Worm (Caenorhabditis elegans) whole organism, L3 larva: ENCODE results near the gene str-151.

ENCODE experiments used
- R02D3.7 ChIP-seq: fragments of 150-350 bp; optimal IDR thresholded peaks from 2 replicates; lab custom pipeline; 2014; ENCODE audit warnings: missing biosample characterization, missing genetic modification characterization
- ZK546.5 ChIP-seq: sonication (generic microtip); optimal IDR thresholded peaks from 2 replicates; lab custom pipeline; 2017; ENCODE audit warnings: missing biosample characterization, missing genetic modification characterization
- aly-2 ChIP-seq: fragments of 150-350 bp; optimal IDR thresholded peaks from 2 replicates; lab custom pipeline; 2014; ENCODE audit warnings: missing biosample characterization, missing genetic modification characterization
- ama-1 ChIP-seq: fragments of 150-350 bp; optimal IDR thresholded peaks from 2 replicates; lab custom pipeline; 2018
- ceh-16 ChIP-seq: sonication (generic microtip); optimal IDR thresholded peaks from 2 replicates; lab custom pipeline; 2017; ENCODE audit warnings: missing biosample characterization, missing genetic modification characterization
- ceh-28 ChIP-seq: fragments of 150-350 bp; optimal IDR thresholded peaks from 2 replicates; lab custom pipeline; 2014; ENCODE audit warnings: missing biosample characterization, missing genetic modification reagents, missing genetic modification characterization
- ceh-9 ChIP-seq: sonication (generic microtip); optimal IDR thresholded peaks from 2 replicates; lab custom pipeline; 2018; ENCODE audit warnings: missing biosample characterization, missing genetic modification characterization
- egl-27 ChIP-seq: sonication (generic microtip); optimal IDR thresholded peaks from 4 replicates; lab custom pipeline; 2017; ENCODE audit warnings: missing biosample characterization, missing genetic modification reagents, missing genetic modification characterization
- egl-5 ChIP-seq: fragments of 150-350 bp; optimal IDR thresholded peaks from 2 replicates; lab custom pipeline; 2017; ENCODE audit warnings: missing biosample characterization, missing genetic modification reagents, missing genetic modification characterization, inconsistent platforms
- elt-1 ChIP-seq: fragments of 150-350 bp; optimal IDR thresholded peaks from 2 replicates; lab custom pipeline; 2014; ENCODE audit warnings: missing biosample characterization, missing genetic modification characterization
- elt-2 ChIP-seq: sonication (generic microtip); optimal IDR thresholded peaks from 2 replicates; lab custom pipeline; 2016; ENCODE audit warnings: missing genetic modification reagents, mild to moderate bottlenecking, missing genetic modification characterization, missing compliant biosample characterization
- elt-3 ChIP-seq, 3 experiments: fragments of 150-350 bp in 1 of 3; sonication (generic microtip) in 2 of 3; optimal IDR thresholded peaks; 2 replicates in 2 of 3; 4 replicates in 1 of 3; lab custom pipeline; 2014 to 2017; ENCODE audit warnings: missing biosample characterization in 3 of 3, missing genetic modification characterization in 3 of 3
- fos-1 ChIP-seq: fragments of 150-350 bp; optimal IDR thresholded peaks from 2 replicates; lab custom pipeline; 2014; ENCODE audit warnings: missing biosample characterization, missing genetic modification characterization
- hmg-11 ChIP-seq: sonication (generic microtip); optimal IDR thresholded peaks from 2 replicates; lab custom pipeline; 2016; ENCODE audit warnings: missing genetic modification characterization, missing compliant biosample characterization
- jun-1 ChIP-seq: fragments of 150-350 bp; optimal IDR thresholded peaks from 2 replicates; lab custom pipeline; 2014; ENCODE audit warnings: missing biosample characterization, missing genetic modification reagents, missing genetic modification characterization
- lin-15B ChIP-seq: fragments of 150-350 bp; optimal IDR thresholded peaks from 2 replicates; lab custom pipeline; 2014; ENCODE audit warnings: missing biosample characterization, missing genetic modification characterization
- lin-39 ChIP-seq: fragments of 150-350 bp; optimal IDR thresholded peaks from 2 replicates; lab custom pipeline; 2018; ENCODE audit warnings: missing biosample characterization, missing genetic modification reagents, missing genetic modification characterization
- lsy-12 ChIP-seq: sonication (generic microtip); optimal IDR thresholded peaks from 2 replicates; lab custom pipeline; 2016; ENCODE audit warnings: mild to moderate bottlenecking, missing genetic modification characterization, missing compliant biosample characterization
- mdl-1 ChIP-seq: fragments of 150-350 bp; optimal IDR thresholded peaks from 2 replicates; lab custom pipeline; 2014; ENCODE audit warnings: missing biosample characterization, missing genetic modification characterization
- mml-1 ChIP-seq: fragments of 150-350 bp; sonication (generic microtip); optimal IDR thresholded peaks from 3 replicates; lab custom pipeline; 2014; ENCODE audit warnings: missing biosample characterization, missing genetic modification characterization
- nfya-1 ChIP-seq: sonication (generic microtip); optimal IDR thresholded peaks from 2 replicates; lab custom pipeline; 2017; ENCODE audit warnings: missing genetic modification characterization, mild to moderate bottlenecking, missing compliant biosample characterization, antibody characterized with exemption, moderate library complexity; ENCODE audit not compliant: insufficient read depth
- nhr-11 ChIP-seq: fragments of 150-350 bp; optimal IDR thresholded peaks from 2 replicates; lab custom pipeline; 2014; ENCODE audit warnings: missing biosample characterization, missing genetic modification characterization
- nhr-12 ChIP-seq: fragments of 150-350 bp; optimal IDR thresholded peaks from 2 replicates; lab custom pipeline; 2014; ENCODE audit warnings: missing biosample characterization, missing genetic modification characterization
- nhr-23 ChIP-seq: fragments of 150-350 bp; optimal IDR thresholded peaks from 2 replicates; lab custom pipeline; 2014; ENCODE audit warnings: missing biosample characterization, missing genetic modification reagents, missing genetic modification characterization
- nhr-25 ChIP-seq: sonication (generic microtip); optimal IDR thresholded peaks from 2 replicates; lab custom pipeline; 2017; ENCODE audit warnings: missing biosample characterization, missing genetic modification characterization
- nhr-28 ChIP-seq: fragments of 150-350 bp; optimal IDR thresholded peaks from 2 replicates; lab custom pipeline; 2014; ENCODE audit warnings: missing biosample characterization, missing genetic modification characterization
- nhr-43 ChIP-seq: sonication (generic microtip); optimal IDR thresholded peaks from 2 replicates; lab custom pipeline; 2016; ENCODE audit warnings: mild to moderate bottlenecking, missing genetic modification characterization, missing compliant biosample characterization; ENCODE audit not compliant: poor library complexity, severe bottlenecking
- nhr-67 ChIP-seq: fragments of 150-350 bp; optimal IDR thresholded peaks from 2 replicates; lab custom pipeline; 2014; ENCODE audit warnings: missing biosample characterization, missing genetic modification characterization
- nhr-76 ChIP-seq: fragments of 150-350 bp; sonication (generic microtip); optimal IDR thresholded peaks from 5 replicates; lab custom pipeline; 2014; ENCODE audit warnings: missing biosample characterization, missing genetic modification characterization
- nhr-77 ChIP-seq: fragments of 150-350 bp; optimal IDR thresholded peaks from 2 replicates; lab custom pipeline; 2014; ENCODE audit warnings: missing biosample characterization, missing genetic modification characterization
- pqm-1 ChIP-seq: fragments of 150-350 bp; optimal IDR thresholded peaks from 2 replicates; lab custom pipeline; 2017; ENCODE audit warnings: missing biosample characterization, missing genetic modification characterization, inconsistent platforms
- sea-2 ChIP-seq: fragments of 150-350 bp; sonication (generic microtip); optimal IDR thresholded peaks from 4 replicates; lab custom pipeline; 2014; ENCODE audit warnings: missing biosample characterization, missing genetic modification reagents, missing genetic modification characterization
- skn-1 ChIP-seq: fragments of 150-350 bp; optimal IDR thresholded peaks from 2 replicates; lab custom pipeline; 2014; ENCODE audit warnings: missing biosample characterization, missing genetic modification characterization
- snpc-4 ChIP-seq: fragments of 150-350 bp; optimal IDR thresholded peaks from 2 replicates; lab custom pipeline; 2014; ENCODE audit warnings: missing biosample characterization, missing genetic modification characterization
- unc-39 ChIP-seq: sonication (generic microtip); optimal IDR thresholded peaks from 4 replicates; lab custom pipeline; 2017; ENCODE audit warnings: missing biosample characterization, missing genetic modification characterization
- unc-62 ChIP-seq: fragments of 150-350 bp; sonication (generic microtip); optimal IDR thresholded peaks from 4 replicates; lab custom pipeline; 2014; ENCODE audit warnings: missing biosample characterization, missing genetic modification reagents, missing genetic modification characterization
- zag-1 ChIP-seq: fragments of 150-350 bp; optimal IDR thresholded peaks from 2 replicates; lab custom pipeline; 2014; ENCODE audit warnings: missing biosample characterization, missing genetic modification characterization
- ztf-11 ChIP-seq: fragments of 150-350 bp; optimal IDR thresholded peaks from 2 replicates; lab custom pipeline; 2014; ENCODE audit warnings: missing biosample characterization, missing genetic modification characterization
- ztf-4 ChIP-seq: fragments of 150-350 bp; optimal IDR thresholded peaks from 2 replicates; lab custom pipeline; 2014; ENCODE audit warnings: missing biosample characterization, missing genetic modification characterization

The str-151 gene

DNA sequence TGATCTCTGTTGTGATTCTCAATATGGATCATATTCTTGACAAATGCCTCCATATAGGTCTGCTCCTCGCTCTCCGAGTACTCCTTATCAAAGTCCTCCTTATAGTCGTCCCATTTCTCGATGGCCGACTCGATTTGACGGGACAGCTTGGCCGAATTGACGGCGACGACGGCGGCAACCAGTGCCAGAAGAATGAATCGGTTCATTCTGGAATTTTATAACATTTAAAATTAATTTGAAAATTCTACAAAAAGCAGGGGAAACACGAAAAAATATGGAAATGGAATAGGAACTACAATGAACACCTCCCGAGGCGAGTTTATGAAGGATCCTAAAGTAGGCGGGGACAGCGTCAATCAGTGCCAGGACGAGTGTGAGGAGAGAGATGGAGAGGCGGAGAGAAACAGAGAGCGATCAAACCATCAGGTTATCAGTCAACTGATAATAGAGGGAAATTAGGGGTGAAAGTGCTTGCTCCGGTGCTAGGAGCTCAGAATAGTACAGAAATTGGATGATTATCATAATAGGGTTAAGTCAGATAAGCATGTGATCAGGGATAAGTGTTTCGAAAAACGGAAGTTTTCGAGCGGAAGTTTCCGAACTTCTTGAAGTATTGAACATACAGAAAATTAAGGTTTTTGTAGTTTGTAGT is 19.3 kb downstream of the str-151 start, which contains the start of gene cpl-1:
cpl-1 (minus strand) TSS at position 207 of the 652 bp plus-strand sequence.
- no peak for TF ChIP-seq egl-5
- peak; percentile 77 for TF ChIP-seq pqm-1
- TF ChIP-seq ceh-9 (tag; lab: Kevin White, UChicago), result no peak
- no peak for TF ChIP-seq hmg-11 (tag; lab: Kevin White, UChicago)
- peak; percentile 82 for TF ChIP-seq ama-1 (lab: Kevin White, UChicago)
- TF ChIP-seq nhr-12 (tag; lab: Kevin White, UChicago), result no peak
- no peak for TF ChIP-seq skn-1 (tag; lab: Kevin White, UChicago)
- peak; percentile 16 for TF ChIP-seq nfya-1
- TF ChIP-seq egl-27 (tag; lab: Kevin White, UChicago), result no peak
- peak; percentile 69 for TF ChIP-seq jun-1
- no peak for TF ChIP-seq unc-62 (GFP tag; lab: Kevin White, UChicago)
- no peak for TF ChIP-seq lin-15B
- no peak for TF ChIP-seq nhr-77 (tag; lab: Kevin White, UChicago)
- TF ChIP-seq snpc-4 (tag; lab: Kevin White, UChicago), result no peak
- no peak for TF ChIP-seq ztf-4 (tag; lab: Kevin White, UChicago)
- TF ChIP-seq mml-1 (tag; lab: Kevin White, UChicago), result no peak
- TF ChIP-seq elt-1 (tag; lab: Kevin White, UChicago), result no peak
- no peak for TF ChIP-seq R02D3.7 (tag; lab: Kevin White, UChicago)
- peak; percentile 95 for TF ChIP-seq elt-2 (tag; lab: Kevin White, UChicago)
- no peak for TF ChIP-seq nhr-25 (tag; lab: Kevin White, UChicago)
- TF ChIP-seq, all 47 proteins: peak for 5

DNA sequence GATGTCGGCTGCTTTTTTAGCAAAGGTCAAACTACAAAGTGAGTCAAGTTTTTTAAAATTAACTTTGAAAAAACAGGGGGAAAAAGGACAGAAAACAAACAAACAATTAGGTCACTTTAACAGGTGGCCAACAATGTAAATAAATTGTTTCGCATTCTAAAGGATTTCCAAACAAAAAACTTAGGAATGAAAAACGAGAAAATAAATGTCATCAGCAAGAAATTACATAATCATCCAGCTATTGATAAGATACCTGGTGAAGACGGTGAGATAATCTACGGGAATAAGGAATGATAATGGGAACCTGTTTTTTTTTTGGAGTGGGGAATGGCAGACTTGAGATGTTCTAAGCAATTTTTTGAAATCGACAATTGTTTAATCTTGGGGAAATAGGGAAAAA is 20.1 kb downstream of the str-151 start:
- TF ChIP-seq nhr-43, result no peak
- no peak for TF ChIP-seq nfya-1
- TF ChIP-seq nhr-12 (tag; lab: Kevin White, UChicago), result no peak
- peak in 1 of 3 experiments; percentile 9 for TF ChIP-seq elt-3 (tag; optimal IDR thresholded peaks at IDR 0.05; lab: Kevin White, UChicago)
- TF ChIP-seq mdl-1 (tag; lab: Kevin White, UChicago), result no peak
- no peak for TF ChIP-seq ceh-28 (tag; lab: Kevin White, UChicago)
- TF ChIP-seq nhr-76, result no peak

DNA sequence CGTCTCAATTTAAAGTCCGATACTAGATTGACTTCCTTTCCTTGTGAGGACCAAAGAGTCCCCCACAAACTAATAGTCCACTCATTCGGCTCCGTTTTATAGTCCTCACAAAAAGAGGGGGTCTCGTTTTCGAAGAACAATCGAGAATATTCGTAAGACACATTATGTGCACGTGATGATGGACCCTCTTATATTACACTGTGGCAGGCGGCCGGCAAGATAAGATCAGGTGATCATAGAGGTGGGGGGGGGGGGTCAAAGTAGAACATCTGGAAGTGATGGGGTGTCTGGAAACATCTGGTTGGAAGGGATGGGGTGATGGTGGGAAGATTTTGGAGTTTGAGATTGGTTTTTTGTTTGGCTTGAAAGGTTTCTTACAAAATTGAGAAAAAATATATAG is 22.4 kb downstream of the str-151 start:
- TF ChIP-seq mml-1 (tag; lab: Kevin White, UChicago), result no peak
- TF ChIP-seq snpc-4 (tag; lab: Kevin White, UChicago), result no peak
- no peak for TF ChIP-seq nhr-11
- no peak for TF ChIP-seq egl-5
- no peak for TF ChIP-seq lsy-12 (tag; lab: Kevin White, UChicago)
- no peak for TF ChIP-seq sea-2 (GFP tag; lab: Kevin White, UChicago)
- TF ChIP-seq nhr-43, result no peak
- no peak for TF ChIP-seq ceh-16 (tag; lab: Kevin White, UChicago)
- no peak for TF ChIP-seq mdl-1 (tag; lab: Kevin White, UChicago)
- TF ChIP-seq aly-2 (tag; lab: Kevin White, UChicago), result no peak
- no peak for TF ChIP-seq nhr-28 (tag; lab: Kevin White, UChicago)
- TF ChIP-seq elt-2 (tag; lab: Kevin White, UChicago), result no peak
- TF ChIP-seq ZK546.5 (tag; lab: Kevin White, UChicago), result no peak
- TF ChIP-seq zag-1 (tag; lab: Kevin White, UChicago), result no peak
- no peak for TF ChIP-seq nhr-25 (tag; lab: Kevin White, UChicago)

DNA sequence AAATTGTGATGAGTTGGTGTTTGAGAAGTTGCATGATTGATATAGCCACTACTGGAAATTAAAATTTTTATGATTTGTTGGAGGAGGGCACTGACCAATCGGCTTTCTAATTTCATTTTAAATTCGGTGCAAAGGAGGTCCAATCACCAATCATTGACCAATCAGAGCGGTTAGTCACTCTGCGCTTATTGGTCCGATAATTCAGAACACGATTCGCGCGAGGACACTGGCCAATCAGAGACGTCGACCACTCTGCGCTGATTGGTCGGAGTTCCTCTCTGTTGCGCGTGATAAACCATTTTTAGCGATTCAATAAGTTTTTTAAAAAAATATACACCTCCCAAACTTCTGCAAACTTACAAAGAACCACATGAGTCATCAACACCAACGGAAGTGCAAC is 23.8 kb downstream of the str-151 start:
- peak; percentile 62 for TF ChIP-seq nfya-1
- no peak for TF ChIP-seq egl-27 (tag; lab: Kevin White, UChicago)

DNA sequence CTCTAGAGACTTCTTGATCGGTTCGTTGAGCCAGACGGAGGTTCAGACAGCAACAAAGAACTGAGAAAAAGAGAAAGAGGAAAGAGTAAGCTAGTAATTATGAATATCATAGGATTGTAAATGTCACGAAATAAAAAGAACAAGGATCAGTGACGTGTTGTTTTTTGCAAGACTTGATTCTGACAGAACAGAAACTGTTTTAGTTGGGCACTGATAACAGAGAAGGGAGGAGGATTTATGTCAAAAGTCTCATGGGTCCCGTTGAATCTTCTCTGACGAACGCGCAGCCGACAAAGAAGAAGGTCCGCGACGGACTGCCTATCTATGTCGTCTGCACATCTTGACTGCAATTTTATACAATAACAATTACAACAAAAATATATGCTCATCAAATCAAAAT is 24.6 kb downstream of the str-151 start, which contains the start of gene T03E6.9:
T03E6.9 (minus strand) TSS at position 101 of the 400 bp plus-strand sequence.
- TF ChIP-seq elt-1 (tag; lab: Kevin White, UChicago) (no peak), pqm-1 (no peak), R02D3.7 (tag; lab: Kevin White, UChicago) (no peak), nhr-67 (tag; lab: Kevin White, UChicago) (no peak), lsy-12 (tag; lab: Kevin White, UChicago) (no peak), nhr-23 (tag; lab: Kevin White, UChicago) (no peak), ceh-28 (tag; lab: Kevin White, UChicago) (no peak), unc-39 (tag; lab: Kevin White, UChicago) (no peak), nhr-77 (tag; lab: Kevin White, UChicago) (no peak), lin-39 (tag; lab: Kevin White, UChicago) (no peak), egl-27 (tag; lab: Kevin White, UChicago) (no peak), ceh-9 (tag; lab: Kevin White, UChicago) (no peak), nfya-1 (no peak), aly-2 (tag; lab: Kevin White, UChicago) (no peak), fos-1 (tag; lab: Kevin White, UChicago) (no peak), ztf-11 (tag; lab: Kevin White, UChicago) (no peak)
